Worm (Caenorhabditis elegans) whole organism, L4 larva: Measurements from ENCODE around the gene B0034.2.

Experiments
- F26F4.8 ChIP-seq: fragments of 200-800 bp; sonication (Bioruptor generic); conservative IDR thresholded peaks from 2 replicates; pipeline ENCODE4 v1.3.6; 2022; ENCODE audit warnings: missing genetic modification characterization, missing compliant biosample characterization
- R02D3.7 ChIP-seq: fragments of 150-350 bp; sonication (generic microtip); optimal IDR thresholded peaks from 3 replicates; lab custom pipeline; 2014; ENCODE audit warnings: missing biosample characterization, missing genetic modification characterization
- Y105C5A.15 ChIP-seq: fragments of 200-800 bp; sonication (Bioruptor generic); IDR thresholded peaks from 2 replicates; pipeline ENCODE4 v1.3.6; 2022; ENCODE audit warnings: missing genetic modification characterization, missing compliant biosample characterization
- aha-1 ChIP-seq: fragments of 150-350 bp; peaks from one replicate; lab custom pipeline; 2014; ENCODE audit warnings: missing biosample characterization, missing genetic modification characterization
- attf-4 ChIP-seq: sonication (generic microtip); optimal IDR thresholded peaks from 3 replicates; lab custom pipeline; 2017; ENCODE audit warnings: missing biosample characterization, missing genetic modification characterization
- ctbp-1 ChIP-seq: fragments of 200-800 bp; sonication (Bioruptor generic); IDR thresholded peaks from 2 replicates; pipeline ENCODE4 v1.3.6; 2022; ENCODE audit warnings: missing genetic modification reagents, missing genetic modification characterization, missing compliant biosample characterization
- daf-16 ChIP-seq, 3 experiments: sonication (generic microtip); optimal IDR thresholded peaks; 2 replicates each; lab custom pipeline; 2016 to 2017; ENCODE audit warnings: missing genetic modification characterization in 3 of 3, missing genetic modification reagents in 3 of 3, mild to moderate bottlenecking in 2 of 3, missing compliant biosample characterization in 2 of 3, missing biosample characterization in 1 of 3, moderate library complexity in 1 of 3
- daf-8 ChIP-seq: fragments of 200-800 bp; sonication (Bioruptor generic); IDR thresholded peaks from 2 replicates; pipeline ENCODE4 v1.3.6; 2022; ENCODE audit warnings: missing genetic modification characterization, missing compliant biosample characterization
- egl-27 ChIP-seq: sonication (generic microtip); optimal IDR thresholded peaks from 3 replicates; lab custom pipeline; 2017; ENCODE audit warnings: missing biosample characterization, missing genetic modification reagents, missing genetic modification characterization
- hmg-1.1 ChIP-seq: fragments of 200-800 bp; sonication (Bioruptor generic); IDR thresholded peaks from 2 replicates; pipeline ENCODE4 v1.3.6; 2022; ENCODE audit warnings: missing genetic modification reagents, missing genetic modification characterization, missing compliant biosample characterization
- jun-1 ChIP-seq: fragments of 150-350 bp; optimal IDR thresholded peaks from 2 replicates; lab custom pipeline; 2014; ENCODE audit warnings: missing biosample characterization, missing genetic modification reagents, missing genetic modification characterization
- lin-38 ChIP-seq: fragments of 200-800 bp; sonication (Bioruptor generic); IDR thresholded peaks from 2 replicates; pipeline ENCODE4 v1.3.6; 2022; ENCODE audit warnings: missing genetic modification reagents, missing genetic modification characterization, missing compliant biosample characterization
- lir-3 ChIP-seq: sonication (generic microtip); optimal IDR thresholded peaks from 2 replicates; lab custom pipeline; 2016; ENCODE audit warnings: mild to moderate bottlenecking, missing genetic modification characterization, missing compliant biosample characterization
- madf-5 ChIP-seq, 2 experiments: fragments of 200-800 bp; sonication (Bioruptor generic); IDR thresholded peaks; 2 replicates each; pipeline ENCODE4 v1.3.6; 2022; ENCODE audit warnings: missing compliant biosample characterization in 2 of 2, missing genetic modification characterization in 2 of 2
- mdl-1 ChIP-seq, 2 experiments: fragments of 150-350 bp in 1 of 2; sonication (generic microtip) in 1 of 2; optimal IDR thresholded peaks; 2 replicates each; lab custom pipeline; 2014 to 2017; ENCODE audit warnings: missing biosample characterization in 2 of 2, missing genetic modification characterization in 2 of 2
- mes-2 ChIP-seq: sonication (generic microtip); optimal IDR thresholded peaks from 2 replicates; lab custom pipeline; 2016; ENCODE audit warnings: missing genotype, mild to moderate bottlenecking, missing genetic modification characterization, missing compliant biosample characterization; ENCODE audit not compliant: poor library complexity, severe bottlenecking
- nhr-102 ChIP-seq: sonication (generic microtip); optimal IDR thresholded peaks from 2 replicates; lab custom pipeline; 2016; ENCODE audit warnings: mild to moderate bottlenecking, missing genetic modification characterization, moderate library complexity, missing compliant biosample characterization
- nhr-11 ChIP-seq: fragments of 150-350 bp; optimal IDR thresholded peaks from 2 replicates; lab custom pipeline; 2014; ENCODE audit warnings: missing biosample characterization, missing genetic modification characterization
- nhr-237 ChIP-seq: sonication (generic microtip); optimal IDR thresholded peaks from 2 replicates; lab custom pipeline; 2017; ENCODE audit warnings: missing biosample characterization, missing genetic modification characterization
- nhr-25 ChIP-seq: sonication (generic microtip); optimal IDR thresholded peaks from 2 replicates; lab custom pipeline; 2017; ENCODE audit warnings: missing genetic modification characterization, mild to moderate bottlenecking, missing compliant biosample characterization, antibody characterized with exemption, moderate library complexity, borderline replicate concordance; ENCODE audit not compliant: insufficient read depth
- nhr-48 ChIP-seq: sonication (generic microtip); optimal IDR thresholded peaks from 2 replicates; lab custom pipeline; 2016; ENCODE audit warnings: mild to moderate bottlenecking, missing genetic modification characterization, missing compliant biosample characterization
- nhr-76 ChIP-seq: fragments of 150-350 bp; optimal IDR thresholded peaks from 2 replicates; lab custom pipeline; 2014; ENCODE audit warnings: missing biosample characterization, missing genetic modification characterization
- nhr-77 ChIP-seq: fragments of 150-350 bp; optimal IDR thresholded peaks from 2 replicates; lab custom pipeline; 2014; ENCODE audit warnings: missing biosample characterization, missing genetic modification characterization
- pqm-1 ChIP-seq: sonication (generic microtip); optimal IDR thresholded peaks from 2 replicates; lab custom pipeline; 2017; ENCODE audit warnings: missing biosample characterization, missing genetic modification characterization
- rbr-2 ChIP-seq: sonication (generic microtip); optimal IDR thresholded peaks from 2 replicates; lab custom pipeline; 2016; ENCODE audit warnings: missing genotype, missing genetic modification characterization, missing compliant biosample characterization
- snpc-1.2 ChIP-seq: fragments of 200-800 bp; sonication (Bioruptor generic); IDR thresholded peaks from 2 replicates; pipeline ENCODE4 v1.3.6; 2022; ENCODE audit warnings: missing genetic modification reagents, missing genetic modification characterization, missing compliant biosample characterization
- unc-62 ChIP-seq, 3 experiments: fragments of 150-350 bp in 1 of 3; sonication (generic microtip); optimal IDR thresholded peaks in 2 of 3; peaks in 1 of 3; 1 replicate in 1 of 3; 2 replicates in 2 of 3; lab custom pipeline; 2014 to 2017; ENCODE audit warnings: missing biosample characterization in 3 of 3, missing genetic modification characterization in 3 of 3, missing genetic modification reagents in 3 of 3, missing genotype in 1 of 3
- zag-1 ChIP-seq: fragments of 150-350 bp; optimal IDR thresholded peaks from 2 replicates; lab custom pipeline; 2014; ENCODE audit warnings: missing biosample characterization, missing genetic modification characterization
- zip-2 ChIP-seq: fragments of 150-350 bp; optimal IDR thresholded peaks from 2 replicates; lab custom pipeline; 2014; ENCODE audit warnings: missing biosample characterization, missing genetic modification characterization
- ztf-11 ChIP-seq: fragments of 150-350 bp; optimal IDR thresholded peaks from 2 replicates; lab custom pipeline; 2014; ENCODE audit warnings: missing biosample characterization, missing genetic modification characterization

B0034.2 gene

DNA sequence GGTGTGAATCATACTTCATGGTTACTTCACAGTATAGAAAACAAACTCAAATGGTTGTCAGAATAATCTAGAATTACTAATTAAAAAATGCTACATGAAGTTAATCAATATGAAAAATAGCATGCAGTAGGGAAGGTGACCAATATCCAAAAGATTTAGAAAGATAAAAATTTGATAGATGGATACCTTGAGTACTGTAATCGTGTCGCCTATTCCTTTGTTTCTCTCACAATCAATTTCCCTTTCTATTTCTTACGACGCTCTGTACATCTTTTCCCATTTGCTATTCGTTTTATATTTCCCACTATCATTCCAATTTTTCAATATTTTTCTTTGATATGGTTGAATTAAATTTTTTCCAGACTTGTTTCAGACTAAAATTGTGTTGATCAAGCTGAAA is 17.1 kb upstream of the B0034.2 start, which contains the start of gene B0034.7:
Gene B0034.7 (plus strand): TSS at position 301 of the 400 bp plus-strand sequence.
- TF ChIP-seq lin-38 (GFP tag; lab: Robert Waterston, UW) (no peak), mes-2 (tag; lab: Kevin White, UChicago) (no peak), nhr-102 (tag; lab: Kevin White, UChicago) (no peak), attf-4 (no peak), R02D3.7 (no peak), daf-8 (GFP tag; lab: Robert Waterston, UW) (no peak), egl-27 (tag; lab: Kevin White, UChicago) (no peak), nhr-237 (no peak), madf-5 (GFP tag; IDR thresholded peaks at IDR 0.05; lab: Robert Waterston, UW) (no peak), snpc-1.2 (GFP tag; lab: Robert Waterston, UW) (no peak), lir-3 (tag; lab: Kevin White, UChicago) (no peak), zag-1 (tag; lab: Kevin White, UChicago) (no peak), jun-1 (tag; lab: Kevin White, UChicago) (no peak), ztf-11 (tag; lab: Kevin White, UChicago) (no peak), nhr-48 (tag; lab: Kevin White, UChicago) (no peak), F26F4.8 (GFP tag; lab: Robert Waterston, UW) (no peak), nhr-76 (tag; lab: Kevin White, UChicago) (no peak), Y105C5A.15 (GFP tag; lab: Robert Waterston, UW) (no peak)
- TF ChIP-seq, all 104 proteins: peak for 0

DNA sequence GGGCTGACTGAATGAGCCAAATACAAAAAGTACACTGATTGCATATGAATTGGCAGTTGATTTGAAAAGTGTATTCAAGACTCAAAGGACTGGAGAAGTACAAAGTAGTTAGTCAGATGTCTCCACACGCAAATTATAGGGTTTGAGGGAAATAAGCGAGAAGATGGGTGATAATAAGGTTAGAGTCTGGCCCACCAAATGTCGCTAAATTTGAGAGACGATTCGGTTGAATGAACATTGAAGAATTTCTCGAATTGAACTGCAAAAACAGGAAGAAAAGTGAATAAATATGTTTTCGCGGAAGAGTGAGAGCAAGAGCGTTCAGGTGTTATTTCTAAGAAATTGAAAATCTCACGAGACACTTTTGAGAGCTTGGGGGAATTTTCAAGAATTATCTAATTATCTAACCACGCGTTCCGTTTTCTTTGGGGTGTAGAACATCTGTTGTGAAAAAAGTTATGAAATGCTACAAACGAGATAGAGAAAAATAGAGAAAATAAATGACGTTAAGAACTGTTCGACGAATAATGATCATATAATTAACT is 15.5 kb upstream of the B0034.2 start:
- TF ChIP-seq nhr-77 (tag; lab: Kevin White, UChicago) = no peak
- TF ChIP-seq nhr-11 = peak; percentile 44
- TF ChIP-seq pqm-1 (tag; lab: Kevin White, UChicago) = no peak
- TF ChIP-seq daf-16 (GFP tag; optimal IDR thresholded peaks at IDR 0.05; lab: Kevin White, UChicago) = no peak
- no peak for TF ChIP-seq daf-16 (tag; optimal IDR thresholded peaks at IDR 0.05; lab: Kevin White, UChicago)

DNA sequence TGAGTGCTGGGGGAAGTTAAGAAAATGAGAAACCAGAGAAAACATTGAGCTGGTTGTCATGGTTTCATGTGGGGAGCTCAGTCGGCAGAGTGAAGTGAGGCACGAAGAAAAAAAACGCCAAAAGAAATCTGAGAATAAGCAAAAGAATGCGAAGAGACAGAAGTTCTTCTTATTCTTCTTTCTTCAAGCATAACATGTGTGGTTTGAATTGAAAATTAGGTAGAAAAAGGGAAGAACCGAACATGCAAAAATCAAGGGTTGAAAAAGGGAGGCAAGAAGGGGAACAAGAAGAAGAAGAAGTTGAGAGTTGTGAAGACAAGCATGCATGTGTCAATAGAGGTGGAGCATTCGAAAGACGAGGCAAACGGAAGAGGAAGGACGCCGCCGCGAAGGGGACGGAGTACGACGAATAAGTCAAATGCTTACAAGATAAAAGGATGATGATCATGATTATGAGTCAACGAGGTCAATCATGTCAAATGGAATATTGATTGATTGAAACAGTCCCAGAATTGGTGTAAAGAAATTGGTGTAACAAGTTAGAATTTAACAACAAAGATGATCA is 13.7 kb upstream of the B0034.2 start:
- TF ChIP-seq aha-1 (tag; lab: Kevin White, UChicago) = peak; percentile 89
- TF ChIP-seq ctbp-1 (GFP tag; lab: Robert Waterston, UW) = peak; percentile 51; the same call in 1 of the 2 replicates
- TF ChIP-seq nhr-11 = peak; percentile 17
- TF ChIP-seq pqm-1 (tag; lab: Kevin White, UChicago) = no peak

DNA sequence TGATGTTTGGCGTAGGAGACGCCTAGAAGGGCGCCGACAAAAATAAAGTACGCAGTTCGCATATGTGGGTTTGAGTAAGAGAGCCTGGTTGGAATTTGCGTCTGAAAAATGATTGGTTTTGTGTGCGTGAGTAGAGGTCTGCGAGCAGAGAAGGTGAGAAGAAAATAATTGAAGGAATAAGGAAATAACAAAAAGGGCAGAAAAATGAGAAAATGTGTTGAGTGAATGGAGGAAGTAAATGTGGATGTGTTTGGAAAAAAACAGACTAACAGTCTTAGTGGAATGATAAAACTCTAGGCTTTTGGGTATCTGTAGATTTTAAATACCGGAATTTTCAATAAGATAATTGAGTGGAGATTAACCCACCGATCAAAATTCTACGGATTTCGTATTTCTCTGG is 12.4 kb upstream of the B0034.2 start, which contains the start of gene casy-1:
Gene casy-1 (minus strand): TSS at position 101 of the 400 bp plus-strand sequence.
- TF ChIP-seq zip-2 (tag; lab: Kevin White, UChicago) (no peak), nhr-25 (tag; lab: Kevin White, UChicago) (no peak), aha-1 (tag; lab: Kevin White, UChicago) (peak; percentile 58), unc-62 (GFP tag; optimal IDR thresholded peaks at IDR 0.05 in 1 of 2; lab: Kevin White, UChicago) (peak in 1 of 2 experiments; percentile 73), unc-62 (tag; optimal IDR thresholded peaks at IDR 0.05; lab: Kevin White, UChicago) (no peak)

DNA sequence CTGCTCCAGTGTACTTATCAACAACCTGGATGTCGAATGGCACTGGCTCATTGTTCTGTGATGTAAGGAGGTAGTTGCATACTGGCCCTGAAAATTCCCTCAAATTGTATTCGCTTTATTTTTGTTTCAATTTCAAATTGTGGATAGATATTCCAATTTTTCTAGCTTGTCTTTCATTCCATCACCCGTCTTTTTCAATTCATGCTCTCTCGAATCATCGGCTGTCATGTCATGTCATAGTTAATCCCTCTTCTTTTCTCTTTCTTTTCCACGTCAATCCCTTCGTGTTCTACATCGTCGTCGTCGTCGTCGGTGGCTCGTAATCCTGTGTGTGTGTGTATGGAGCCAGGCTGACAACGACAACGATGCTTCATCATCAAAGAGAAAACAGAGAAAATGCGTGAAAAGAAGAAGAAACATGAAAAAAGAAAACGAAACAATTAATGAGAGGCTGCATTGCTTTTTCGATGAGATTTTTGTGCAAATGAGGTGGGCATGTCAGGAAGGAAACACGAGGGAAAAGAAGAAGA is 11.5 kb upstream of the B0034.2 start:
- TF ChIP-seq rbr-2 (tag; lab: Kevin White, UChicago) = no peak
- 0 out of 2 replicates have a peak, but pooled peaks have one; percentile 16 for TF ChIP-seq hmg-1.1
- TF ChIP-seq unc-62 (GFP tag; optimal IDR thresholded peaks at IDR 0.05 in 1 of 2; lab: Kevin White, UChicago) = peak in 1 of 2 experiments; percentile 99
- TF ChIP-seq unc-62 (tag; optimal IDR thresholded peaks at IDR 0.05; lab: Kevin White, UChicago) = no peak
- TF ChIP-seq mdl-1 (tag; optimal IDR thresholded peaks at IDR 0.05; lab: Kevin White, UChicago) = peak in 1 of 2 experiments; percentile 8
